Worm (Caenorhabditis elegans): ENCODE results near the gene ufbp-1.
A peak's percentile ranks its signal among the peaks of the same experiment; 100 is the strongest.
"Not testable (repeated sequence)": the region's sequence is repeated elsewhere in the genome, so short reads cannot be mapped to it uniquely, and the experiment has no call there.

ufbp-1 gene

DNA sequence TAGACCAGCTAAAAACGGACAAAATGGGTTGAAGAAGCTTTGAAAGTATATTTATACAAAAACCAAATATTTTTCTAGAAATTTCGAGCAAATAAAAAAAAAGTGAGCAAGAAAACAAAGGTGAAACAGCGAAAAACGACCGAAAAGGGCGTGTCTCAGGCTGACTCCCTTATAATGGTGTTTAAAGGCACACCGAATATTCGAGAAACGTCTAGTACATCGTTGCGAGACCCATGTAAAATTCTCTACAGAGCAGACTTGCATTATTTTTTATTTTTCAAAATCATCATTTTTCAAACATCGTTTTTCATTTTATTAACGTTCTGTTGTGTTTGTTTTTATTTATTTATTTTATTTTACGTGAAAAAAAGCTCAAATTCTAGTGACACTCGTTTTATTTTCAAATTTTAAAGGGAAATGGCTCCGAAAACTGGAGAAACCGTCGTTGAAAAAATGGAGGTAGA lies 3.6 kb upstream of the ufbp-1 start, which contains the start of gene rpn-3 (continued):
- TF ChIP-seq xbp-1 (tag; optimal IDR thresholded peaks at IDR 0.05) = peak; percentile 96
- TF ChIP-seq pqm-1 (tag; optimal IDR thresholded peaks at IDR 0.05) = peak; percentile 53
- TF ChIP-seq fkh-8 (tag; optimal IDR thresholded peaks at IDR 0.05) = peak; percentile 99
- TF ChIP-seq hpl-2 (GFP tag; optimal IDR thresholded peaks at IDR 0.05) = peak; percentile 67
- TF ChIP-seq nhr-85 (tag) = peak; percentile 96
- peak in 1 of 2 experiments; percentile 85 for TF ChIP-seq mdl-1 (tag; optimal IDR thresholded peaks at IDR 0.05)

DNA sequence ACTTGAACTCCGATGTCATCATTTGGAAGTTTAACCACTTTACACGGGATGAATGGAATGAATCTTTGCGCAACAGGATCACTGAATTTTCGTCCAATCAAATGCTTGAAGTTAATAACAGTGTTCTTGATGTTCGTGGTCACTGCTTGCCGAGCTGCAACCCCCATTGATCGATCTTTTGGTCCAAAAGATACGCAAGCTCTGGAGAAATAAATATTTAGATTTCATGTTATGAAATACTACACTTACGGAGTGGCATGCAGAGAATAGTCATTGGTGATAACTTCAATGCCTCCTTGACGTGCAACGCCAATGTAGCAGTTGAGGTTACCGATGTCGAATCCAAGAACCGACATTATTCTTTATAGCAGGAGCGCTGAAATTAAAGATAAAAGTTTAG lies 3.1 kb upstream of the ufbp-1 start, which contains the start of gene hsp-110:
Gene hsp-110 (minus strand): TSS at position 376 of the 400 bp plus-strand sequence.
- TF ChIP-seq nhr-237 (tag; optimal IDR thresholded peaks at IDR 0.05) = no peak
- no peak for TF ChIP-seq ets-5 (GFP tag; IDR thresholded peaks at IDR 0.05)

DNA sequence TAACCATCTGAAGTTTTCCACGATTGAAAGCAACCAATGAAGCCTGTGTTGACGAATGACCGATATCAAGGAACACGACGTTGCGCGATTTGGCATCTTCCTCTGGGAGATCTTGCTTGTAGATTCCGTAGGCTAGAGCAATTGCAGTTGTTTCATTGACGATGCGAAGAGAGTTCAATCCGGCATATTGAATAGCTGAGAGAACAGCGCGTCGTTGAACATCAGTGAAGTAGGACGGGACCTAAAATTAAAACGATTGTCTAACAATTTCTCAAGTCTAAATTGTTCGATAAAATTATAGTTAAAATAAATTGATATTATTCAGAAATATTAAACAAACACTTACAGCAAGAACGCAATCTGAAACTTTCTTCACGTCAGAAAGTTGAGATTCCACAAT lies 2.7 kb upstream of the ufbp-1 start:
- no peak for TF ChIP-seq ceh-8 (GFP tag; optimal IDR thresholded peaks at IDR 0.05)
- TF ChIP-seq mep-1 (tag; optimal IDR thresholded peaks at IDR 0.05) = peak; percentile 53

DNA sequence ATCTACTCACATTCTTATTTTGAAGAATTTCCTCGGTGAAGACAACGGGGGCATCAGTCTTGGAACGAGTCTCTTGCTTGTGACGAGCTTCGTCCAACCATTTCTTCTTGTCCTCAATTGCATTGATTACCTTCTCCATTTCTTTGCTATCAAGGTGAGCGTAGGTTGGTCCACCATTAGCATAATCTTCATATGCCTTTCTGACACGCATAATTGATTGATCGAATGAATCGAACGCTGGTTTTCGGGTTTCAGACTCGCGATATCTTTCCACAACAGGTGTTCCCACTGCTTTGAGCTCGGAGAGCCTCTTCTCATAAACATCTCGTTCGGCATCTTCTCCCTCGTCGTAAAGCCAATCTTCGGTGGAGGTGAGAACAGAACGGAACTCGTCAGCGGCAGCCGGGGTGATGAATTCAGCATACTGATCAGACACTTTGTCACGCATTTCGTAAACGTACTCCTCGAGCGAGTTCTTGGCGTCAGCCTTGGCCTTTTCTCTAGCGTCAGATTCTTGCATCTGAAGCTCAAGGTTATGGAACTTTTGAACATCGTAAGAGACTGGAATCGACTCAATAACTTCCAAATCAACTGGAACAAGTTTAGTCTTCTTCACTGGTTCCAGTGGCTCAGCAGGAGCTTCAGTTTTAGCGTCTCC lies 1.2 kb upstream of the ufbp-1 start:
- TF ChIP-seq ces-1 (GFP tag; optimal IDR thresholded peaks at IDR 0.05) (no peak), aly-2 (tag; optimal IDR thresholded peaks at IDR 0.05) (peak; percentile 54), skn-1 (tag; optimal IDR thresholded peaks at IDR 0.05) (peak; percentile 30), ama-1 (optimal IDR thresholded peaks at IDR 0.05) (peak; percentile 70)

DNA sequence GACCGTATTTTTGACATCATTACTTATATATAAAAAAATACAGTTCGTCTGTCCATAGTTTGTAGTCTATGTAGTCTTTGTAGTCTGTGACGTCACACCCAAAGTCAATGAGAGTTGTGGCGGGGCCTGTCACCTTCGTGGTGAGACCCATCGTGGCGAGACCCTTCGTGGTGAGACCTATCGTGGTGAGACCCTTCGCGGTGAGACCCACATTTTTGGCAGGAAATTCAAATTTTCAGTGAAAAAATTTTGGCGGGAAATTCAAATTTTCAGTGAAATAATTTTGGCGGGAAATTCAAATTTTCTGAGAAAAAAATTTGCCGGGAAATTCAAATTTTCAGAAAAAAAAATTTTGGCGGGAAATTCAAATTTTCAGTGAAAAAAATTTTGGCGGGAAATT lies 2.1 kb downstream of the ufbp-1 start:
- peak; percentile 31; the same call in 1 of the 2 replicates for TF ChIP-seq isw-1 (GFP tag; IDR thresholded peaks at IDR 0.05)
- TF ChIP-seq unc-98 (GFP tag; IDR thresholded peaks at IDR 0.05) = peak; percentile 58; the same call in 1 of the 2 replicates
- not testable (repeated sequence) for TF ChIP-seq efl-1 (optimal IDR thresholded peaks at IDR 0.05)
- peak; percentile 9 to 57 for TF ChIP-seq efl-1 (GFP tag; optimal IDR thresholded peaks at IDR 0.05 in 1 of 2)

ce11 chrIII:8439312-8439711 lies 4.1 kb downstream of the ufbp-1 start, which contains the start of gene pqn-96:
Gene pqn-96, minus strand, starts transcription at chrIII:8439412.
- TF ChIP-seq nhr-11 (tag; optimal IDR thresholded peaks at IDR 0.05) (no peak), efl-1 (optimal IDR thresholded peaks at IDR 0.05) (no peak), efl-1 (GFP tag; optimal IDR thresholded peaks at IDR 0.05 in 1 of 2) (peak in 1 of 2 experiments; percentile 84)

DNA sequence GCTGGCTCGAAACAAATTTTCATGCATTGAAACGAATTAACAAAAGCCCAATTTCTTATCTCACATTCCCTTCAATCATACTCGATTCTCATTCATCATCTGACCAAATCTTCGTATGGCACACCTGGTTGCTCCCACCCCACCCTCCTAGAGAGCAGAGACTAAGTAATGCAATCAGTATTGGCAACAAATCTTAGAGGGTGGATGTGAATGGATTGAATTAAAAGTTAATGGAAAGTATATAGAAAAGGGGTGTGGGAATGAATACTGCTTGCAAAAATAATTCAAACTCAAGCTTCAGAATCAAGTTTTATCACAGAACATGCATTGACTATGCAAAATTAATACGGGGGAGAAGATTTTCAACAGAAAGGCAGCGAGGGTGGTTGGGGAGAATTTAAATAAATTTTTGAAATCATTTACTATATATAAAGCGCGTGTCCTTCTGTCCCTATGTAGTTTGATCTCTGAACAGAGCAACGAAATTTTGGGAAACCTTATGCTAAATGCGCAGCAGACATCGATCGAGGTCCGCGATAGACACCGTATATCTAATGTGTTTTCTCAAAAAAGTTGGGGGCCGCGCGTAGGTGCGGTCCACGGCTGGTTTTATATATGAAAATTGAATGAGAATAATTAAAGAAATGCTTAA lies 5.5 kb downstream of the ufbp-1 start:
- TF ChIP-seq pax-3 (tag; optimal IDR thresholded peaks at IDR 0.05) = no peak
- TF ChIP-seq ceh-88 (GFP tag; IDR thresholded peaks at IDR 0.05) = no peak
- no peak for TF ChIP-seq ces-1 (GFP tag; optimal IDR thresholded peaks at IDR 0.05)
- TF ChIP-seq aha-1 (tag; optimal IDR thresholded peaks at IDR 0.05) = no peak
- TF ChIP-seq tbx-2 (tag; optimal IDR thresholded peaks at IDR 0.05) = no peak
- TF ChIP-seq unc-30 (tag; optimal IDR thresholded peaks at IDR 0.05) = no peak
- TF ChIP-seq elt-2 (tag; optimal IDR thresholded peaks at IDR 0.05) = no peak
- TF ChIP-seq fkh-8 (tag; optimal IDR thresholded peaks at IDR 0.05) = peak; percentile 9

ce11 chrIII:8435074-8435473 lies 8.3 kb downstream of the ufbp-1 start, which contains the start of gene ZK1236.9:
Gene ZK1236.9, minus strand, starts transcription at chrIII:8435174.
- TF ChIP-seq zip-4 (GFP tag; optimal IDR thresholded peaks at IDR 0.05) = no peak
- TF ChIP-seq efl-1 (optimal IDR thresholded peaks at IDR 0.05) = no peak
- no peak for TF ChIP-seq efl-1 (GFP tag; optimal IDR thresholded peaks at IDR 0.05 in 1 of 2)
- TF ChIP-seq lir-3 (tag; optimal IDR thresholded peaks at IDR 0.05; ENCODE audit: poor library complexity) = no peak
- TF ChIP-seq nhr-19 (GFP tag; conservative IDR thresholded peaks at IDR 0.05) = no peak
- TF ChIP-seq pqm-1 (tag; optimal IDR thresholded peaks at IDR 0.05) = no peak
- TF ChIP-seq grh-1 (GFP tag; IDR thresholded peaks at IDR 0.05) = no peak
- no peak for TF ChIP-seq sox-4 (tag; optimal IDR thresholded peaks at IDR 0.05)
- no peak for TF ChIP-seq ama-1 (optimal IDR thresholded peaks at IDR 0.05)
